Worm (Caenorhabditis elegans) whole organism, L3 larva: ENCODE measurements around the gene C51E3.9.

ENCODE experiments used
- R02D3.7 ChIP-seq: fragments of 150-350 bp; optimal IDR thresholded peaks from 2 replicates; lab custom pipeline; 2014; ENCODE audit warnings: missing biosample characterization, missing genetic modification characterization
- ZK546.5 ChIP-seq: sonication (generic microtip); optimal IDR thresholded peaks from 2 replicates; lab custom pipeline; 2017; ENCODE audit warnings: missing biosample characterization, missing genetic modification characterization
- ama-1 ChIP-seq: fragments of 150-350 bp; optimal IDR thresholded peaks from 2 replicates; lab custom pipeline; 2018
- fkh-10 ChIP-seq: sonication (generic microtip); optimal IDR thresholded peaks from 2 replicates; lab custom pipeline; 2017; ENCODE audit warnings: missing biosample characterization, missing genetic modification reagents, missing genetic modification characterization
- lin-39 ChIP-seq: fragments of 150-350 bp; optimal IDR thresholded peaks from 2 replicates; lab custom pipeline; 2018; ENCODE audit warnings: missing biosample characterization, missing genetic modification reagents, missing genetic modification characterization
- nhr-11 ChIP-seq: fragments of 150-350 bp; optimal IDR thresholded peaks from 2 replicates; lab custom pipeline; 2014; ENCODE audit warnings: missing biosample characterization, missing genetic modification characterization
- nhr-237 ChIP-seq: fragments of 150-350 bp; optimal IDR thresholded peaks from 2 replicates; lab custom pipeline; 2014; ENCODE audit warnings: missing biosample characterization, missing genetic modification characterization
- unc-62 ChIP-seq: fragments of 150-350 bp; sonication (generic microtip); optimal IDR thresholded peaks from 4 replicates; lab custom pipeline; 2014; ENCODE audit warnings: missing biosample characterization, missing genetic modification reagents, missing genetic modification characterization
- ztf-11 ChIP-seq: fragments of 150-350 bp; optimal IDR thresholded peaks from 2 replicates; lab custom pipeline; 2014; ENCODE audit warnings: missing biosample characterization, missing genetic modification characterization

ce11 chrV:10145653-10146052 is at the start of gene C51E3.9:
- TF ChIP-seq ZK546.5 (tag; lab: Kevin White, UChicago), result no peak
- TF ChIP-seq lin-39 (tag; lab: Kevin White, UChicago), result peak; percentile 42
- no peak for TF ChIP-seq unc-62 (GFP tag; lab: Kevin White, UChicago)
- TF ChIP-seq R02D3.7 (tag; lab: Kevin White, UChicago), result no peak
- no peak for TF ChIP-seq nhr-11
- TF ChIP-seq ama-1 (lab: Kevin White, UChicago), result no peak
- TF ChIP-seq ztf-11, result no peak
- no peak for TF ChIP-seq fkh-10
- no peak for TF ChIP-seq nhr-237 (tag; lab: Kevin White, UChicago)
